Fruit fly (Drosophila melanogaster) whole organism: ENCODE results near the gene rtet.

Experiments
- Dll ChIP-seq: fragments of >200 bp; optimal IDR thresholded peaks from 2 replicates; lab custom pipeline; 2017
- EcR ChIP-seq, 2 experiments: fragments of >200 bp; optimal IDR thresholded peaks; 2 replicates each; lab custom pipeline; 2017; ENCODE audit warnings: missing biosample characterization in 2 of 2, missing genetic modification characterization in 2 of 2, missing genetic modification reagents in 2 of 2
- psq ChIP-seq: fragments of >200 bp; optimal IDR thresholded peaks from 2 replicates; lab custom pipeline; 2017
- usp ChIP-seq: fragments of >200 bp; optimal IDR thresholded peaks from 2 replicates; lab custom pipeline; 2017; ENCODE audit warnings: missing biosample characterization, missing genetic modification characterization, mixed read lengths

dm6 chr3R:21078958-21079357, 29.3 kb upstream of the rtet start:
- no peak for TF ChIP-seq Dll (lab: Kevin White, UChicago)
- TF ChIP-seq EcR (GFP tag; optimal IDR thresholded peaks at IDR 0.05; lab: Kevin White, UChicago): no peak
- TF ChIP-seq usp (GFP tag; lab: Kevin White, UChicago): no peak
- no peak for TF ChIP-seq psq (lab: Kevin White, UChicago)
